Fruit fly (Drosophila melanogaster): ENCODE measurements around the gene Cpr76Ba.

Gene Cpr76Ba

dm6 chr3L:19532443-19532842 is 14.3 kb upstream of the Cpr76Ba start, which contains the start of gene Cpr76Bd:
Gene Cpr76Bd, plus strand, starts transcription at chr3L:19532743.
- TF ChIP-seq CG8119 (GFP tag; IDR thresholded peaks at IDR 0.05) = no peak
- TF ChIP-seq CG10669 (GFP tag; optimal IDR thresholded peaks at IDR 0.05) = no peak
- TF ChIP-seq CG8319 (GFP tag; optimal IDR thresholded peaks at IDR 0.05) = no peak
- TF ChIP-seq topi (GFP tag; optimal IDR thresholded peaks at IDR 0.05) = no peak
- TF ChIP-seq Hr4 (GFP tag; optimal IDR thresholded peaks at IDR 0.05) = no peak
- no peak for TF ChIP-seq Sox102F (GFP tag; optimal IDR thresholded peaks at IDR 0.05)
- TF ChIP-seq CG7368 (GFP tag; optimal IDR thresholded peaks at IDR 0.05) = no peak
- TF ChIP-seq Hr38 (GFP tag; optimal IDR thresholded peaks at IDR 0.05) = no peak
- TF ChIP-seq Blimp-1 (GFP tag; optimal IDR thresholded peaks at IDR 0.05) = no peak
- no peak for TF ChIP-seq Gug (GFP tag; IDR thresholded peaks at IDR 0.05)

dm6 chr3L:19528547-19528946 is 10.4 kb upstream of the Cpr76Ba start:
- no peak for TF ChIP-seq spab (GFP tag; optimal IDR thresholded peaks at IDR 0.05)
- no peak for TF ChIP-seq CG7368 (GFP tag; optimal IDR thresholded peaks at IDR 0.05)
- no peak for TF ChIP-seq CG6808 (GFP tag; optimal IDR thresholded peaks at IDR 0.05)
- TF ChIP-seq Hr4 (GFP tag; optimal IDR thresholded peaks at IDR 0.05) = no peak
- TF ChIP-seq esn (GFP tag; optimal IDR thresholded peaks at IDR 0.05) = no peak
- TF ChIP-seq CG6163 (GFP tag; IDR thresholded peaks at IDR 0.05) = no peak
- TF ChIP-seq Met (GFP tag; optimal IDR thresholded peaks at IDR 0.05) = no peak
- no peak for TF ChIP-seq CG3032 (tag; optimal IDR thresholded peaks at IDR 0.05)
- TF ChIP-seq CG8319 (GFP tag; optimal IDR thresholded peaks at IDR 0.05) = no peak
- TF ChIP-seq CG6854 (GFP tag; optimal IDR thresholded peaks at IDR 0.05) = no peak
- TF ChIP-seq Eip75B (GFP tag; optimal IDR thresholded peaks at IDR 0.05) = no peak
- no peak for TF ChIP-seq fd85E (GFP tag; optimal IDR thresholded peaks at IDR 0.05)
- no peak for TF ChIP-seq net (GFP tag; optimal IDR thresholded peaks at IDR 0.05)
- TF ChIP-seq CG32006 (GFP tag; optimal IDR thresholded peaks at IDR 0.05) = no peak

- TF ChIP-seq Hr39 (GFP tag; optimal IDR thresholded peaks at IDR 0.05) = no peak
- no peak for TF ChIP-seq lz (GFP tag; optimal IDR thresholded peaks at IDR 0.05)
- no peak for TF ChIP-seq Ets21C (GFP tag; optimal IDR thresholded peaks at IDR 0.05)
- no peak for TF ChIP-seq ss (GFP tag; optimal IDR thresholded peaks at IDR 0.05)
- no peak for TF ChIP-seq Sox15 (GFP tag; optimal IDR thresholded peaks at IDR 0.05)
- no peak for TF ChIP-seq Hr38 (GFP tag; optimal IDR thresholded peaks at IDR 0.05)
- no peak for TF ChIP-seq CG4318 (GFP tag; optimal IDR thresholded peaks at IDR 0.05)
Observed at dm6 chr3L:19525736-19526135, 7.6 kb upstream of the Cpr76Ba start.

- TF ChIP-seq CG15336 (GFP tag; IDR thresholded peaks at IDR 0.05) = peak; percentile 62
- TF ChIP-seq Sox15 (GFP tag; optimal IDR thresholded peaks at IDR 0.05) = no peak
- no peak for TF ChIP-seq fd85E (GFP tag; optimal IDR thresholded peaks at IDR 0.05)
- no peak for TF ChIP-seq Sox102F (GFP tag; optimal IDR thresholded peaks at IDR 0.05)
- TF ChIP-seq net (GFP tag; optimal IDR thresholded peaks at IDR 0.05) = no peak
- TF ChIP-seq CG6808 (GFP tag; optimal IDR thresholded peaks at IDR 0.05) = no peak
- TF ChIP-seq CG6163 (GFP tag; IDR thresholded peaks at IDR 0.05) = no peak
- no peak for TF ChIP-seq acj6 (GFP tag; optimal IDR thresholded peaks at IDR 0.05)
- TF ChIP-seq OdsH (GFP tag; optimal IDR thresholded peaks at IDR 0.05) = no peak
- TF ChIP-seq eg (GFP tag; IDR thresholded peaks at IDR 0.05) = peak; percentile 41; the same call in 1 of the 3 replicates
- peak; percentile 67 for TF ChIP-seq CG8119 (GFP tag; IDR thresholded peaks at IDR 0.05)
- peak; percentile 28 for TF ChIP-seq svp (GFP tag)
- TF ChIP-seq CG11294 (GFP tag; IDR thresholded peaks at IDR 0.05) = peak; percentile 29; the same call in 1 of the 2 replicates
- TF ChIP-seq CG6276 (GFP tag; optimal IDR thresholded peaks at IDR 0.05) = peak; percentile 37
- TF ChIP-seq CG34406 (GFP tag; optimal IDR thresholded peaks at IDR 0.05) = no peak
- TF ChIP-seq Hr4 (GFP tag; optimal IDR thresholded peaks at IDR 0.05) = no peak
- no peak for TF ChIP-seq Eip93F (GFP tag; optimal IDR thresholded peaks at IDR 0.05)
- peak; percentile 14 for TF ChIP-seq CG32006 (GFP tag; optimal IDR thresholded peaks at IDR 0.05)
Observed at dm6 chr3L:19524690-19525089, 6.6 kb upstream of the Cpr76Ba start.

All from whole organism, prepupa.